Worm (Caenorhabditis elegans) whole organism, L1 larva: ENCODE data around the gene Y43D4A.6.
"Not testable (repeated sequence)": the region's sequence is repeated elsewhere in the genome, so short reads cannot be mapped to it uniquely, and the experiment has no call there.

ENCODE experiments used
- C04F5.9 ChIP-seq: sonication (generic microtip); optimal IDR thresholded peaks from 2 replicates; lab custom pipeline; 2016; ENCODE audit warnings: missing genetic modification characterization, missing compliant biosample characterization
- C16A3.4 ChIP-seq: fragments of 150-350 bp; optimal IDR thresholded peaks from 2 replicates; lab custom pipeline; 2014; ENCODE audit warnings: missing biosample characterization, missing genetic modification characterization
- C34B4.2 ChIP-seq: sonication (generic microtip); optimal IDR thresholded peaks from 2 replicates; lab custom pipeline; 2017; ENCODE audit warnings: mild to moderate bottlenecking, missing genetic modification characterization, missing compliant biosample characterization
- F16B12.6 ChIP-seq: fragments of 150-350 bp; optimal IDR thresholded peaks from 2 replicates; lab custom pipeline; 2014; ENCODE audit warnings: missing biosample characterization, missing genetic modification characterization
- aha-1 ChIP-seq: fragments of 150-350 bp; optimal IDR thresholded peaks from 2 replicates; lab custom pipeline; 2014; ENCODE audit warnings: missing biosample characterization, missing genetic modification characterization
- ceh-63 ChIP-seq: fragments of 200-800 bp; sonication (Bioruptor generic); optimal IDR thresholded peaks from 2 replicates; lab custom pipeline; 2018; ENCODE audit warnings: mild to moderate bottlenecking, missing genetic modification characterization, missing compliant biosample characterization
- ceh-82 ChIP-seq, 3 experiments: fragments of 150-350 bp in 1 of 3; sonication (generic microtip) in 2 of 3; optimal IDR thresholded peaks; 2 replicates each; lab custom pipeline; 2014 to 2017; ENCODE audit warnings: missing biosample characterization in 3 of 3, missing genetic modification characterization in 3 of 3
- efl-1 ChIP-seq, 4 experiments: fragments of 150-350 bp; optimal IDR thresholded peaks in 3 of 4; peaks in 1 of 4; 1 replicate in 1 of 4; 2 replicates in 3 of 4; lab custom pipeline; 2014; ENCODE audit warnings: missing biosample characterization in 2 of 4, missing genetic modification characterization in 2 of 4, missing genetic modification reagents in 2 of 4
- efl-3 ChIP-seq: fragments of 200-800 bp; sonication (Bioruptor generic); optimal IDR thresholded peaks from 2 replicates; lab custom pipeline; 2018; ENCODE audit warnings: mild to moderate bottlenecking, missing genetic modification characterization, missing compliant biosample characterization
- elt-2 ChIP-seq: sonication (generic microtip); optimal IDR thresholded peaks from 2 replicates; lab custom pipeline; 2016; ENCODE audit warnings: missing genetic modification characterization, mild to moderate bottlenecking, inconsistent platforms, missing compliant biosample characterization, missing genetic modification reagents
- elt-3 ChIP-seq, 6 experiments: fragments of 150-350 bp in 1 of 6; sonication (generic microtip); optimal IDR thresholded peaks; 2 replicates each; lab custom pipeline; 2017 to 2018; ENCODE audit warnings: missing biosample characterization in 6 of 6, missing genetic modification characterization in 6 of 6, inconsistent platforms in 1 of 6
- ets-5 ChIP-seq: fragments of 200-800 bp; sonication (Bioruptor generic); IDR thresholded peaks from 2 replicates; pipeline ENCODE4 v1.3.6; 2022; ENCODE audit warnings: missing genetic modification characterization, missing compliant biosample characterization
- hlh-17 ChIP-seq: fragments of 200-800 bp; sonication (Bioruptor generic); optimal IDR thresholded peaks from 2 replicates; lab custom pipeline; 2018; ENCODE audit warnings: missing genetic modification characterization, mild to moderate bottlenecking, missing compliant biosample characterization, moderate library complexity, borderline replicate concordance
- hlh-4 ChIP-seq: sonication (generic microtip); optimal IDR thresholded peaks from 2 replicates; lab custom pipeline; 2016; ENCODE audit warnings: mild to moderate bottlenecking, missing genetic modification characterization, missing compliant biosample characterization
- hpl-2 ChIP-seq: fragments of 150-350 bp; optimal IDR thresholded peaks from 2 replicates; lab custom pipeline; 2014; ENCODE audit warnings: missing biosample characterization, missing genetic modification reagents, missing genetic modification characterization
- isw-1 ChIP-seq: fragments of 200-800 bp; sonication (Bioruptor generic); IDR thresholded peaks from 2 replicates; pipeline ENCODE4 v1.3.6; 2022; ENCODE audit warnings: missing genetic modification characterization, missing compliant biosample characterization
- lin-14 ChIP-seq: fragments of 200-800 bp; sonication (Bioruptor generic); optimal IDR thresholded peaks from 2 replicates; lab custom pipeline; 2018; ENCODE audit warnings: mild to moderate bottlenecking, missing genetic modification characterization, moderate library complexity, missing compliant biosample characterization
- lin-35 ChIP-seq, 2 experiments: fragments of 150-350 bp; optimal IDR thresholded peaks; 2 replicates each; lab custom pipeline; 2014; ENCODE audit warnings: missing biosample characterization in 2 of 2, missing genetic modification characterization in 2 of 2, missing genetic modification reagents in 2 of 2
- lsy-2 ChIP-seq, 2 experiments: fragments of 150-350 bp; optimal IDR thresholded peaks; 2 replicates each; lab custom pipeline; 2014; ENCODE audit warnings: missing biosample characterization in 2 of 2, missing genetic modification characterization in 2 of 2
- nhr-85 ChIP-seq: sonication (generic microtip); peaks from one replicate; lab custom pipeline; 2016; ENCODE audit warnings: missing genetic modification characterization, inconsistent platforms, missing compliant biosample characterization
- nhr-90 ChIP-seq: sonication (generic microtip); optimal IDR thresholded peaks from 2 replicates; lab custom pipeline; 2016; ENCODE audit warnings: mild to moderate bottlenecking, missing genetic modification characterization, missing compliant biosample characterization; ENCODE audit not compliant: poor library complexity
- pag-3 ChIP-seq: sonication (generic microtip); optimal IDR thresholded peaks from 2 replicates; lab custom pipeline; 2017; ENCODE audit warnings: missing genetic modification characterization, mild to moderate bottlenecking, missing compliant biosample characterization, antibody characterized with exemption, borderline replicate concordance; ENCODE audit not compliant: insufficient read depth
- pqm-1 ChIP-seq: sonication (generic microtip); optimal IDR thresholded peaks from 3 replicates; lab custom pipeline; 2017; ENCODE audit warnings: missing biosample characterization, missing genetic modification characterization
- skn-1 ChIP-seq: fragments of 150-350 bp; optimal IDR thresholded peaks from 2 replicates; lab custom pipeline; 2014; ENCODE audit warnings: missing biosample characterization, missing genetic modification characterization
- sptf-1 ChIP-seq: fragments of 150-350 bp; optimal IDR thresholded peaks from 2 replicates; lab custom pipeline; 2014; ENCODE audit warnings: missing biosample characterization, missing genetic modification characterization
- sup-37 ChIP-seq: fragments of 200-800 bp; sonication (Bioruptor generic); optimal IDR thresholded peaks from 2 replicates; lab custom pipeline; 2018; ENCODE audit warnings: mild to moderate bottlenecking, missing genetic modification characterization, missing compliant biosample characterization
- swsn-7 ChIP-seq: sonication (generic microtip); optimal IDR thresholded peaks from 2 replicates; lab custom pipeline; 2016; ENCODE audit warnings: missing genetic modification characterization, missing compliant biosample characterization
- tlp-1 ChIP-seq: fragments of 150-350 bp; optimal IDR thresholded peaks from 2 replicates; lab custom pipeline; 2014; ENCODE audit warnings: missing biosample characterization, missing genetic modification characterization
- unc-130 ChIP-seq: fragments of 150-350 bp; optimal IDR thresholded peaks from 2 replicates; lab custom pipeline; 2017; ENCODE audit warnings: missing biosample characterization, missing genetic modification characterization, inconsistent platforms
- unc-62 ChIP-seq: fragments of 150-350 bp; optimal IDR thresholded peaks from 2 replicates; lab custom pipeline; 2014; ENCODE audit warnings: missing biosample characterization, missing genetic modification reagents, missing genetic modification characterization
- unc-86 ChIP-seq: sonication (generic microtip); optimal IDR thresholded peaks from 2 replicates; lab custom pipeline; 2016; ENCODE audit warnings: missing genetic modification characterization, missing compliant biosample characterization
- unc-98 ChIP-seq: fragments of 200-800 bp; sonication (Bioruptor generic); IDR thresholded peaks from 2 replicates; pipeline ENCODE4 v1.3.6; 2022; ENCODE audit warnings: missing genetic modification characterization, missing compliant biosample characterization
- vab-15 ChIP-seq: sonication (generic microtip); optimal IDR thresholded peaks from 2 replicates; lab custom pipeline; 2017; ENCODE audit warnings: missing genotype, mild to moderate bottlenecking, missing genetic modification characterization, missing compliant biosample characterization

Y43D4A.6 gene

ce11 chrIV:16787024-16787423 lies at the start of gene Y43D4A.6:
TSS of gene Y43D4A.6 (plus strand) at chrIV:16787324.
- no peak for TF ChIP-seq unc-86 (tag; lab: Kevin White, UChicago)
- no peak for TF ChIP-seq ceh-63 (GFP tag; lab: Kevin White, UChicago)
- no peak for TF ChIP-seq ceh-82 (tag; optimal IDR thresholded peaks at IDR 0.05; lab: Kevin White, UChicago)
- TF ChIP-seq, all 84 proteins: peak for 0

- TF ChIP-seq vab-15 (tag; lab: Kevin White, UChicago) (no peak), unc-62 (GFP tag; lab: Kevin White, UChicago) (no peak), pag-3 (tag; lab: Kevin White, UChicago) (no peak), pqm-1 (tag; lab: Kevin White, UChicago) (no peak), F16B12.6 (tag; lab: Kevin White, UChicago) (no peak), C16A3.4 (tag; lab: Kevin White, UChicago) (no peak), isw-1 (GFP tag; lab: Robert Waterston, UW) (no peak), nhr-90 (tag; lab: Kevin White, UChicago) (no peak), ets-5 (GFP tag; lab: Robert Waterston, UW) (no peak), sup-37 (GFP tag; lab: Kevin White, UChicago) (no peak)
Measured at ce11 chrIV:16740769-16741168, 46.4 kb upstream of the Y43D4A.6 start, which contains the start of gene Y51H4A.24. TSS of gene Y51H4A.24 (minus strand) at chrIV:16740869.

- TF ChIP-seq nhr-90 (tag; lab: Kevin White, UChicago) (no peak), sptf-1 (tag; lab: Kevin White, UChicago) (no peak), elt-2 (no peak), skn-1 (tag; lab: Kevin White, UChicago) (no peak), elt-3 (tag; optimal IDR thresholded peaks at IDR 0.05; lab: Kevin White, UChicago) (no peak), efl-3 (GFP tag; lab: Kevin White, UChicago) (no peak), tlp-1 (tag; lab: Kevin White, UChicago) (no peak), lin-35 (GFP tag; optimal IDR thresholded peaks at IDR 0.05; lab: Kevin White, UChicago) (no peak), aha-1 (tag; lab: Kevin White, UChicago) (no peak), C04F5.9 (no peak)
- TF ChIP-seq, all 84 proteins: peak for 0
Measured at ce11 chrIV:16743530-16743929, 43.6 kb upstream of the Y43D4A.6 start, which contains the start of gene Y43D4A.1. TSS of gene Y43D4A.1 (plus strand) at chrIV:16743830.

ce11 chrIV:16751087-16751486 lies 36.0 kb upstream of the Y43D4A.6 start:
- TF ChIP-seq lsy-2 (tag; optimal IDR thresholded peaks at IDR 0.05; lab: Kevin White, UChicago), result no peak
- no peak for TF ChIP-seq lin-14 (GFP tag; lab: Kevin White, UChicago)
- no peak for TF ChIP-seq swsn-7 (tag; lab: Kevin White, UChicago)
- TF ChIP-seq unc-98 (GFP tag; lab: Robert Waterston, UW), result no peak
- TF ChIP-seq hlh-17 (GFP tag; lab: Kevin White, UChicago), result no peak
- no peak for TF ChIP-seq efl-1 (optimal IDR thresholded peaks at IDR 0.05; lab: Kevin White, UChicago)
- TF ChIP-seq efl-1 (GFP tag; optimal IDR thresholded peaks at IDR 0.05 in 1 of 2; lab: Kevin White, UChicago), result no peak
- no peak for TF ChIP-seq unc-130 (tag; lab: Kevin White, UChicago)
- no peak for TF ChIP-seq nhr-85 (tag; lab: Kevin White, UChicago)
- no peak for TF ChIP-seq hlh-4 (tag; lab: Kevin White, UChicago)
- no peak for TF ChIP-seq C34B4.2 (tag; lab: Kevin White, UChicago)
- TF ChIP-seq nhr-90 (tag; lab: Kevin White, UChicago), result no peak
- TF ChIP-seq aha-1 (tag; lab: Kevin White, UChicago), result no peak

ce11 chrIV:16755771-16756170 lies 31.4 kb upstream of the Y43D4A.6 start, which contains the start of gene Y43D4A.2:
TSS of gene Y43D4A.2 (minus strand) at chrIV:16755871.
- not testable (repeated sequence) for TF ChIP-seq ets-5 (GFP tag; lab: Robert Waterston, UW); hpl-2; ceh-82 (tag; optimal IDR thresholded peaks at IDR 0.05; lab: Kevin White, UChicago)
- TF ChIP-seq, all 84 proteins: peak for 0; not testable (repeated sequence) for 84
